Fruit fly (Drosophila melanogaster) whole organism, embryonic: ENCODE results near the gene CG5568.

ENCODE experiments used
- ATbp ChIP-seq: fragments of 200-800 bp; sonication (Bioruptor generic); optimal IDR thresholded peaks from 2 replicates; lab custom pipeline; 2017; ENCODE audit warnings: missing biosample characterization, mild to moderate bottlenecking, missing genetic modification characterization, missing genetic modification reagents
- CG11398 ChIP-seq: fragments of 200-800 bp; sonication (Bioruptor generic); optimal IDR thresholded peaks from 2 replicates; lab custom pipeline; 2016; ENCODE audit warnings: missing biosample characterization, missing genetic modification characterization
- CG11456 ChIP-seq: fragments of 200-800 bp; sonication (Bioruptor generic); IDR thresholded peaks from 3 replicates; pipeline ENCODE4 v1.3.6; 2022; ENCODE audit warnings: missing biosample characterization, missing genetic modification characterization
- CG12219 ChIP-seq: fragments of 200-800 bp; sonication (Bioruptor generic); optimal IDR thresholded peaks from 3 replicates; lab custom pipeline; 2018; ENCODE audit warnings: missing biosample characterization, mild to moderate bottlenecking, missing genetic modification characterization
- CG12942 ChIP-seq: fragments of 200-800 bp; sonication (Bioruptor generic); optimal IDR thresholded peaks from 3 replicates; lab custom pipeline; 2016; ENCODE audit warnings: missing biosample characterization, missing genetic modification characterization
- CG2129 ChIP-seq: fragments of 200-800 bp; sonication (Bioruptor generic); IDR thresholded peaks from 2 replicates; pipeline ENCODE4 v1.3.6; 2022; ENCODE audit warnings: missing biosample characterization, missing genetic modification characterization; ENCODE audit not compliant: partially characterized antibody
- CG31224 ChIP-seq: fragments of 200-800 bp; sonication (Bioruptor generic); IDR thresholded peaks from 2 replicates; pipeline ENCODE4 v1.3.6; 2022; ENCODE audit warnings: missing biosample characterization, missing genetic modification characterization
- CG3407 ChIP-seq: fragments of 200-800 bp; sonication (Bioruptor generic); optimal IDR thresholded peaks from 2 replicates; lab custom pipeline; 2018; ENCODE audit warnings: missing biosample characterization, mild to moderate bottlenecking, missing genetic modification characterization
- CG4617 ChIP-seq: fragments of 200-800 bp; sonication (Bioruptor generic); optimal IDR thresholded peaks from 3 replicates; lab custom pipeline; 2016; ENCODE audit warnings: missing biosample characterization, missing genetic modification characterization, borderline replicate concordance
- CG8089 ChIP-seq: fragments of 200-800 bp; sonication (Bioruptor generic); optimal IDR thresholded peaks from 3 replicates; lab custom pipeline; 2016; ENCODE audit warnings: missing biosample characterization, missing genetic modification characterization
- Chrac-16 ChIP-seq: fragments of 200-800 bp; sonication (Bioruptor generic); optimal IDR thresholded peaks from 3 replicates; lab custom pipeline; 2016; ENCODE audit warnings: missing biosample characterization, missing genetic modification characterization
- D ChIP-seq, 2 experiments: fragments of 200-800 bp in 1 of 2; fragments of >200 bp in 1 of 2; sonication (Bioruptor generic) in 1 of 2; optimal IDR thresholded peaks; 2 replicates in 1 of 2; 3 replicates in 1 of 2; lab custom pipeline; 2017; ENCODE audit warnings: mild to moderate bottlenecking in 1 of 2, missing biosample characterization in 1 of 2, missing genetic modification characterization in 1 of 2, missing genetic modification reagents in 1 of 2
- Deaf1 ChIP-seq: fragments of 200-800 bp; optimal IDR thresholded peaks from 3 replicates; lab custom pipeline; 2019; ENCODE audit warnings: missing biosample characterization, mild to moderate bottlenecking, missing genetic modification characterization, moderate library complexity
- Dip2 ChIP-seq: fragments of 200-800 bp; sonication (Bioruptor generic); IDR thresholded peaks from 2 replicates; pipeline ENCODE4 v1.3.6; 2022; ENCODE audit warnings: missing biosample characterization, missing genetic modification characterization
- E2f2 ChIP-seq: fragments of 200-800 bp; sonication (Bioruptor generic); IDR thresholded peaks from 2 replicates; pipeline ENCODE4 v1.3.6; 2022; ENCODE audit warnings: missing biosample characterization, missing genetic modification characterization
- Gug ChIP-seq: fragments of 200-800 bp; sonication (Bioruptor generic); IDR thresholded peaks from 4 replicates; pipeline ENCODE4 v1.3.6; 2022; ENCODE audit warnings: missing biosample characterization, missing genetic modification characterization
- Hr51 ChIP-seq, 2 experiments: fragments of 200-800 bp; sonication (Bioruptor generic); optimal IDR thresholded peaks; 2 replicates in 1 of 2; 3 replicates in 1 of 2; lab custom pipeline; 2016 to 2018; ENCODE audit warnings: missing biosample characterization in 2 of 2, missing genetic modification characterization in 2 of 2, mild to moderate bottlenecking in 1 of 2, moderate library complexity in 1 of 2
- MBD-R2 ChIP-seq: fragments of 200-800 bp; sonication (Bioruptor generic); IDR thresholded peaks from 2 replicates; pipeline ENCODE4 v1.3.6; 2022; ENCODE audit warnings: missing biosample characterization, missing genetic modification characterization
- MESR4 ChIP-seq: fragments of 200-800 bp; sonication (Bioruptor generic); optimal IDR thresholded peaks from 2 replicates; lab custom pipeline; 2018; ENCODE audit warnings: missing biosample characterization, mild to moderate bottlenecking, missing genetic modification characterization, moderate library complexity
- Meics ChIP-seq: fragments of 200-800 bp; sonication (Bioruptor generic); optimal IDR thresholded peaks from 2 replicates; lab custom pipeline; 2017; ENCODE audit warnings: missing biosample characterization, mild to moderate bottlenecking, missing genetic modification characterization
- NK7.1 ChIP-seq: fragments of 200-800 bp; sonication (Bioruptor generic); optimal IDR thresholded peaks from 3 replicates; lab custom pipeline; 2016; ENCODE audit warnings: missing biosample characterization, missing genetic modification characterization
- Sin3A ChIP-seq: fragments of >200 bp; optimal IDR thresholded peaks from 2 replicates; lab custom pipeline; 2018
- Sox100B ChIP-seq: fragments of 200-800 bp; sonication (Bioruptor generic); optimal IDR thresholded peaks from 3 replicates; lab custom pipeline; 2018; ENCODE audit warnings: missing biosample characterization, mild to moderate bottlenecking, missing genetic modification characterization
- Spps ChIP-seq: fragments of 200-800 bp; sonication (Bioruptor generic); optimal IDR thresholded peaks from 2 replicates; lab custom pipeline; 2018; ENCODE audit warnings: missing biosample characterization, mild to moderate bottlenecking, missing genetic modification characterization
- Sry-β ChIP-seq: fragments of 200-800 bp; sonication (Bioruptor generic); optimal IDR thresholded peaks from 2 replicates; lab custom pipeline; 2018; ENCODE audit warnings: missing biosample characterization, mild to moderate bottlenecking, missing genetic modification characterization, moderate library complexity
- az2 ChIP-seq: fragments of 200-800 bp; sonication (Bioruptor generic); optimal IDR thresholded peaks from 3 replicates; lab custom pipeline; 2016; ENCODE audit warnings: missing biosample characterization, missing genetic modification characterization
- bab2 ChIP-seq: fragments of 200-800 bp; sonication (Bioruptor generic); optimal IDR thresholded peaks from 2 replicates; lab custom pipeline; 2016; ENCODE audit warnings: missing biosample characterization, missing genetic modification characterization
- bcd ChIP-seq: fragments of 200-800 bp; sonication (Bioruptor generic); optimal IDR thresholded peaks from 2 replicates; lab custom pipeline; 2017; ENCODE audit warnings: missing biosample characterization, mild to moderate bottlenecking, missing genetic modification characterization
- bowl ChIP-seq: fragments of 200-800 bp; sonication (Bioruptor generic); IDR thresholded peaks from 2 replicates; pipeline ENCODE4 v1.3.6; 2022; ENCODE audit warnings: missing biosample characterization, missing genetic modification characterization
- dpn ChIP-seq, 2 experiments: fragments of 200-800 bp; sonication (Bioruptor generic); optimal IDR thresholded peaks; 3 replicates each; lab custom pipeline; 2016; ENCODE audit warnings: missing biosample characterization in 2 of 2, missing genetic modification characterization in 2 of 2
- ems ChIP-seq: fragments of 200-800 bp; sonication (Bioruptor generic); optimal IDR thresholded peaks from 3 replicates; lab custom pipeline; 2016; ENCODE audit warnings: missing biosample characterization, missing genetic modification characterization
- en ChIP-seq: fragments of 200-800 bp; sonication (Bioruptor generic); optimal IDR thresholded peaks from 2 replicates; lab custom pipeline; 2016; ENCODE audit warnings: missing biosample characterization, missing genetic modification characterization
- fd64A ChIP-seq: fragments of 200-800 bp; sonication (Bioruptor generic); optimal IDR thresholded peaks from 3 replicates; lab custom pipeline; 2018; ENCODE audit warnings: missing biosample characterization, mild to moderate bottlenecking, missing genetic modification characterization
- gcm ChIP-seq: fragments of 200-800 bp; sonication (Bioruptor generic); optimal IDR thresholded peaks from 2 replicates; lab custom pipeline; 2019; ENCODE audit warnings: missing biosample characterization, mild to moderate bottlenecking, missing genetic modification characterization, moderate library complexity
- gfzf ChIP-seq: fragments of 200-800 bp; sonication (Bioruptor generic); optimal IDR thresholded peaks from 2 replicates; lab custom pipeline; 2016; ENCODE audit warnings: missing biosample characterization, mild to moderate bottlenecking, missing genetic modification characterization, moderate library complexity
- grau ChIP-seq: fragments of 200-800 bp; optimal IDR thresholded peaks from 3 replicates; lab custom pipeline; 2019; ENCODE audit warnings: missing biosample characterization, mild to moderate bottlenecking, missing genetic modification characterization, moderate library complexity
- gsb ChIP-seq: fragments of 200-800 bp; sonication (Bioruptor generic); IDR thresholded peaks from 2 replicates; pipeline ENCODE4 v1.3.6; 2022; ENCODE audit warnings: missing biosample characterization, missing genetic modification characterization
- ham ChIP-seq: fragments of 200-800 bp; sonication (Bioruptor generic); IDR thresholded peaks from 2 replicates; pipeline ENCODE4 v1.3.6; 2022; ENCODE audit warnings: missing biosample characterization, missing genetic modification characterization
- hbn ChIP-seq: fragments of 200-800 bp; sonication (Bioruptor generic); IDR thresholded peaks from 2 replicates; pipeline ENCODE4 v1.3.6; 2022; ENCODE audit warnings: missing biosample characterization, missing genetic modification characterization; ENCODE audit not compliant: partially characterized antibody
- insv ChIP-seq, 2 experiments: fragments of 200-800 bp; sonication (Bioruptor generic); optimal IDR thresholded peaks; 3 replicates each; lab custom pipeline; 2016 to 2018; ENCODE audit warnings: missing biosample characterization in 2 of 2, missing genetic modification characterization in 2 of 2
- lov ChIP-seq, 2 experiments: fragments of 200-800 bp in 1 of 2; fragments of >200 bp in 1 of 2; sonication (Bioruptor generic) in 1 of 2; IDR thresholded peaks in 1 of 2; optimal IDR thresholded peaks in 1 of 2; 2 replicates in 1 of 2; 3 replicates in 1 of 2; pipeline versions ENCODE4 v1.3.6 to Lab custom; 2017 to 2022; ENCODE audit warnings: missing biosample characterization in 1 of 2, missing genetic modification characterization in 1 of 2
- nerfin-2 ChIP-seq: fragments of 200-800 bp; sonication (Bioruptor generic); IDR thresholded peaks from 2 replicates; pipeline ENCODE4 v1.3.6; 2022; ENCODE audit warnings: missing biosample characterization, missing genetic modification characterization; ENCODE audit not compliant: partially characterized antibody
- oc ChIP-seq: fragments of 200-800 bp; sonication (Bioruptor generic); optimal IDR thresholded peaks from 2 replicates; lab custom pipeline; 2018; ENCODE audit warnings: missing biosample characterization, mild to moderate bottlenecking, missing genetic modification characterization, moderate library complexity
- pfk ChIP-seq: fragments of 200-800 bp; sonication (Bioruptor generic); optimal IDR thresholded peaks from 2 replicates; lab custom pipeline; 2018; ENCODE audit warnings: missing biosample characterization, mild to moderate bottlenecking, missing genetic modification characterization, moderate library complexity
- pho ChIP-seq: fragments of 200-800 bp; sonication (Bioruptor generic); optimal IDR thresholded peaks from 2 replicates; lab custom pipeline; 2016; ENCODE audit warnings: missing biosample characterization, missing genetic modification characterization
- scrt ChIP-seq: fragments of 200-800 bp; sonication (Bioruptor generic); optimal IDR thresholded peaks from 2 replicates; lab custom pipeline; 2018; ENCODE audit warnings: missing biosample characterization, mild to moderate bottlenecking, missing genetic modification characterization, moderate library complexity
- sd ChIP-seq: fragments of 200-800 bp; sonication (Bioruptor generic); optimal IDR thresholded peaks from 3 replicates; lab custom pipeline; 2018; ENCODE audit warnings: missing biosample characterization, mild to moderate bottlenecking, missing genetic modification characterization, moderate library complexity
- ssp ChIP-seq: fragments of 200-800 bp; sonication (Bioruptor generic); IDR thresholded peaks from 2 replicates; pipeline ENCODE4 v1.3.6; 2022; ENCODE audit warnings: missing biosample characterization, missing genetic modification characterization
- stc ChIP-seq: fragments of 200-800 bp; sonication (Bioruptor generic); IDR thresholded peaks from 2 replicates; pipeline ENCODE4 v1.3.6; 2022; ENCODE audit warnings: missing biosample characterization, missing genetic modification characterization
- usp ChIP-seq: fragments of >200 bp; optimal IDR thresholded peaks from 2 replicates; lab custom pipeline; 2017; ENCODE audit warnings: missing biosample characterization, missing genetic modification characterization
- vfl ChIP-seq: fragments of 200-800 bp; sonication (Bioruptor generic); optimal IDR thresholded peaks from 2 replicates; lab custom pipeline; 2016; ENCODE audit warnings: missing biosample characterization, missing genetic modification characterization

Gene CG5568

dm6 chr3L:5845466-5845865, 25.8 kb upstream of the CG5568 start, which contains the start of gene vn (continued):
- no peak for TF ChIP-seq ssp
- no peak for TF ChIP-seq ham (GFP tag; lab: Robert Waterston, UW)
- TF ChIP-seq NK7.1 (GFP tag; lab: Kevin White, UChicago), result no peak
- no peak for TF ChIP-seq Sry-β
- peak; percentile 79 for TF ChIP-seq sd (tag; lab: Kevin White, UChicago)
- TF ChIP-seq grau, result peak; percentile 20
- no peak for TF ChIP-seq usp (GFP tag; lab: Kevin White, UChicago)
- TF ChIP-seq CG31224, result no peak
- TF ChIP-seq CG12219 (GFP tag; lab: Kevin White, UChicago), result no peak
- peak; percentile 97 for TF ChIP-seq Deaf1 (tag; lab: Kevin White, UChicago)
- TF ChIP-seq dpn (GFP tag; optimal IDR thresholded peaks at IDR 0.05; lab: Kevin White, UChicago), result no peak
- TF ChIP-seq CG4617, result no peak
- TF ChIP-seq Gug (GFP tag; lab: Robert Waterston, UW), result no peak
- no peak for TF ChIP-seq Sin3A (lab: Kevin White, UChicago)
- TF ChIP-seq en (GFP tag; lab: Kevin White, UChicago), result no peak
- TF ChIP-seq ATbp (GFP tag; lab: Kevin White, UChicago), result no peak
- TF ChIP-seq Hr51 (GFP tag; optimal IDR thresholded peaks at IDR 0.05; lab: Kevin White, UChicago), result no peak
- TF ChIP-seq CG2129, result no peak
- TF ChIP-seq Dip2 (GFP tag; lab: Robert Waterston, UW), result no peak
- no peak for TF ChIP-seq vfl (GFP tag; lab: Kevin White, UChicago)
- TF ChIP-seq lov (optimal IDR thresholded peaks at IDR 0.05; lab: Kevin White, UChicago), result no peak
- no peak for TF ChIP-seq lov (GFP tag; IDR thresholded peaks at IDR 0.05; lab: Robert Waterston, UW)
- TF ChIP-seq hbn (GFP tag; lab: Robert Waterston, UW), result no peak
- no peak for TF ChIP-seq fd64A (GFP tag; lab: Kevin White, UChicago)
- TF ChIP-seq CG11398 (GFP tag; lab: Kevin White, UChicago), result no peak
- TF ChIP-seq CG8089 (GFP tag; lab: Kevin White, UChicago), result no peak
- no peak for TF ChIP-seq insv (GFP tag; optimal IDR thresholded peaks at IDR 0.05; lab: Kevin White, UChicago)
- no peak for TF ChIP-seq Chrac-16 (GFP tag; lab: Kevin White, UChicago)
- no peak for TF ChIP-seq Meics (GFP tag; lab: Kevin White, UChicago)
- no peak for TF ChIP-seq az2 (GFP tag; lab: Kevin White, UChicago)
- no peak for TF ChIP-seq nerfin-2 (GFP tag; lab: Robert Waterston, UW)
- no peak for TF ChIP-seq bcd (GFP tag; lab: Kevin White, UChicago)
- no peak for TF ChIP-seq pho (GFP tag; lab: Kevin White, UChicago)
- no peak for TF ChIP-seq bowl (GFP tag; lab: Robert Waterston, UW)
- TF ChIP-seq gfzf (GFP tag; lab: Kevin White, UChicago), result no peak
- TF ChIP-seq E2f2 (GFP tag; lab: Robert Waterston, UW), result no peak
- no peak for TF ChIP-seq CG12942
- no peak for TF ChIP-seq MESR4
- no peak for TF ChIP-seq CG11456 (GFP tag; lab: Robert Waterston, UW)
- TF ChIP-seq stc, result no peak
- no peak for TF ChIP-seq Spps (tag; lab: Kevin White, UChicago)
- TF ChIP-seq MBD-R2, result no peak
- TF ChIP-seq CG3407 (GFP tag; lab: Kevin White, UChicago), result no peak
- no peak for TF ChIP-seq scrt (GFP tag; lab: Kevin White, UChicago)
- no peak for TF ChIP-seq D (optimal IDR thresholded peaks at IDR 0.05; lab: Kevin White, UChicago)
- no peak for TF ChIP-seq D (GFP tag; optimal IDR thresholded peaks at IDR 0.05; lab: Kevin White, UChicago)
- no peak for TF ChIP-seq Sox100B (GFP tag; lab: Kevin White, UChicago)
- no peak for TF ChIP-seq gsb (GFP tag; lab: Robert Waterston, UW)
- TF ChIP-seq oc, result no peak
- no peak for TF ChIP-seq pfk
- TF ChIP-seq gcm (GFP tag; lab: Kevin White, UChicago), result no peak
- no peak for TF ChIP-seq bab2 (GFP tag; lab: Kevin White, UChicago)
- no peak for TF ChIP-seq ems
